Fruit fly (Drosophila melanogaster) whole organism, embryonic: Measurements from ENCODE around the gene Ufsp2.
A peak's percentile ranks its signal among the peaks of the same experiment; 100 is the strongest.

Experiments
- CG11695 ChIP-seq: fragments of 200-800 bp; sonication (Bioruptor generic); IDR thresholded peaks from 3 replicates; pipeline ENCODE4 v1.3.6; 2022; ENCODE audit warnings: missing biosample characterization, missing genetic modification characterization
- CG13123 ChIP-seq: fragments of 200-800 bp; sonication (Bioruptor generic); optimal IDR thresholded peaks from 2 replicates; lab custom pipeline; 2016; ENCODE audit warnings: missing biosample characterization, missing genetic modification characterization
- CG13296 ChIP-seq: fragments of 200-800 bp; sonication (Bioruptor generic); optimal IDR thresholded peaks from 3 replicates; lab custom pipeline; 2018; ENCODE audit warnings: missing biosample characterization, mild to moderate bottlenecking, missing genetic modification characterization
- CG14050 ChIP-seq: fragments of 200-800 bp; sonication (Bioruptor generic); IDR thresholded peaks from 3 replicates; pipeline ENCODE4 v1.3.6; 2022; ENCODE audit warnings: missing biosample characterization, missing genetic modification characterization
- CG15514 ChIP-seq: fragments of 200-800 bp; sonication (Bioruptor generic); optimal IDR thresholded peaks from 3 replicates; lab custom pipeline; 2017; ENCODE audit warnings: missing biosample characterization, missing genetic modification characterization, mild to moderate bottlenecking, moderate library complexity, missing genetic modification reagents
- CG15601 ChIP-seq: fragments of 200-800 bp; sonication (Bioruptor generic); optimal IDR thresholded peaks from 3 replicates; lab custom pipeline; 2019; ENCODE audit warnings: missing biosample characterization, mild to moderate bottlenecking, missing genetic modification characterization, moderate library complexity
- CG17385 ChIP-seq: fragments of 200-800 bp; sonication (Bioruptor generic); optimal IDR thresholded peaks from 3 replicates; lab custom pipeline; 2018; ENCODE audit warnings: missing biosample characterization, mild to moderate bottlenecking, missing genetic modification characterization
- CG2116 ChIP-seq: fragments of 200-800 bp; sonication (Bioruptor generic); optimal IDR thresholded peaks from 3 replicates; lab custom pipeline; 2018; ENCODE audit warnings: missing biosample characterization, mild to moderate bottlenecking, missing genetic modification characterization
- CG2889 ChIP-seq: fragments of 200-800 bp; sonication (Bioruptor generic); IDR thresholded peaks from 3 replicates; pipeline ENCODE4 v1.3.6; 2022; ENCODE audit warnings: missing biosample characterization, missing genetic modification characterization
- CG32772 ChIP-seq: fragments of 200-800 bp; sonication (Bioruptor generic); IDR thresholded peaks from 2 replicates; pipeline ENCODE4 v1.3.6; 2022; ENCODE audit warnings: missing biosample characterization, missing genetic modification characterization
- CG4328 ChIP-seq: fragments of 200-800 bp; sonication (Bioruptor generic); optimal IDR thresholded peaks from 3 replicates; lab custom pipeline; 2017; ENCODE audit warnings: missing biosample characterization, missing genetic modification reagents, missing genetic modification characterization
- CG6791 ChIP-seq: fragments of 200-800 bp; sonication (Bioruptor generic); IDR thresholded peaks from 3 replicates; pipeline ENCODE4 v1.3.6; 2022; ENCODE audit warnings: missing biosample characterization, missing genetic modification characterization; ENCODE audit not compliant: partially characterized antibody
- CG6813 ChIP-seq: fragments of 200-800 bp; sonication (Bioruptor generic); optimal IDR thresholded peaks from 2 replicates; lab custom pipeline; 2017; ENCODE audit warnings: missing biosample characterization, missing genetic modification characterization, mild to moderate bottlenecking, moderate library complexity, missing genetic modification reagents
- CG7271 ChIP-seq: fragments of 200-800 bp; sonication (Bioruptor generic); optimal IDR thresholded peaks from 2 replicates; lab custom pipeline; 2018; ENCODE audit warnings: missing biosample characterization, mild to moderate bottlenecking, missing genetic modification characterization, moderate library complexity
- CG8388 ChIP-seq: fragments of 200-800 bp; sonication (Bioruptor generic); optimal IDR thresholded peaks from 2 replicates; lab custom pipeline; 2019; ENCODE audit warnings: missing biosample characterization, mild to moderate bottlenecking, missing genetic modification characterization, moderate library complexity
- CG8924 ChIP-seq: fragments of 200-800 bp; optimal IDR thresholded peaks from 3 replicates; lab custom pipeline; 2019; ENCODE audit warnings: missing biosample characterization, mild to moderate bottlenecking, missing genetic modification characterization, moderate library complexity
- CkIIα-i1 ChIP-seq: fragments of 200-800 bp; sonication (Bioruptor generic); IDR thresholded peaks from 2 replicates; pipeline ENCODE4 v1.3.6; 2022; ENCODE audit warnings: missing biosample characterization, missing genetic modification characterization
- D19A ChIP-seq: fragments of 200-800 bp; optimal IDR thresholded peaks from 3 replicates; lab custom pipeline; 2019; ENCODE audit warnings: missing biosample characterization, mild to moderate bottlenecking, missing genetic modification characterization, moderate library complexity
- Deaf1 ChIP-seq: fragments of 200-800 bp; optimal IDR thresholded peaks from 3 replicates; lab custom pipeline; 2019; ENCODE audit warnings: missing biosample characterization, mild to moderate bottlenecking, missing genetic modification characterization, moderate library complexity
- Doc2 ChIP-seq: fragments of 200-800 bp; sonication (Bioruptor generic); IDR thresholded peaks from 2 replicates; pipeline ENCODE4 v1.3.6; 2022; ENCODE audit warnings: missing biosample characterization, missing genetic modification characterization
- Dp ChIP-seq: fragments of 200-800 bp; sonication (Bioruptor generic); optimal IDR thresholded peaks from 2 replicates; lab custom pipeline; 2018; ENCODE audit warnings: missing biosample characterization, mild to moderate bottlenecking, missing genetic modification characterization, moderate library complexity
- E2f2 ChIP-seq: fragments of 200-800 bp; sonication (Bioruptor generic); IDR thresholded peaks from 2 replicates; pipeline ENCODE4 v1.3.6; 2022; ENCODE audit warnings: missing biosample characterization, missing genetic modification characterization
- Fer3 ChIP-seq: fragments of 200-800 bp; sonication (Bioruptor generic); optimal IDR thresholded peaks from 2 replicates; lab custom pipeline; 2018; ENCODE audit warnings: missing biosample characterization, mild to moderate bottlenecking, missing genetic modification characterization, moderate library complexity
- HmgD ChIP-seq: fragments of 200-800 bp; sonication (Bioruptor generic); optimal IDR thresholded peaks from 3 replicates; lab custom pipeline; 2016; ENCODE audit warnings: missing biosample characterization, missing genetic modification characterization
- HmgZ ChIP-seq: fragments of 200-800 bp; sonication (Bioruptor generic); optimal IDR thresholded peaks from 2 replicates; lab custom pipeline; 2018; ENCODE audit warnings: missing biosample characterization, mild to moderate bottlenecking, missing genetic modification characterization
- Jarid2 ChIP-seq: fragments of 200-800 bp; sonication (Bioruptor generic); optimal IDR thresholded peaks from 3 replicates; lab custom pipeline; 2017; ENCODE audit warnings: mild to moderate bottlenecking, missing biosample characterization, missing genetic modification reagents, missing genetic modification characterization
- Myb ChIP-seq: fragments of 200-800 bp; sonication (Bioruptor generic); optimal IDR thresholded peaks from 2 replicates; lab custom pipeline; 2016; ENCODE audit warnings: missing biosample characterization, missing genetic modification characterization
- NC2α ChIP-seq: fragments of 200-800 bp; sonication (Bioruptor generic); optimal IDR thresholded peaks from 2 replicates; lab custom pipeline; 2016; ENCODE audit warnings: missing biosample characterization, missing genetic modification characterization
- Opbp ChIP-seq: fragments of 200-800 bp; sonication (Bioruptor generic); IDR thresholded peaks from 3 replicates; pipeline ENCODE4 v1.3.6; 2022; ENCODE audit warnings: missing biosample characterization, missing genetic modification characterization; ENCODE audit not compliant: partially characterized antibody
- Ravus ChIP-seq: fragments of 200-800 bp; sonication (Bioruptor generic); IDR thresholded peaks from 2 replicates; pipeline ENCODE4 v1.3.6; 2022; ENCODE audit warnings: missing biosample characterization, missing genetic modification characterization
- Side ChIP-seq: fragments of 200-800 bp; sonication (Bioruptor generic); optimal IDR thresholded peaks from 2 replicates; lab custom pipeline; 2016; ENCODE audit warnings: missing biosample characterization, missing genetic modification characterization
- Sin3A ChIP-seq: fragments of >200 bp; optimal IDR thresholded peaks from 2 replicates; lab custom pipeline; 2018
- al ChIP-seq: fragments of 200-800 bp; sonication (Bioruptor generic); IDR thresholded peaks from 2 replicates; pipeline ENCODE4 v1.3.6; 2022; ENCODE audit warnings: missing biosample characterization, missing genetic modification characterization
- ap ChIP-seq: fragments of 200-800 bp; sonication (Bioruptor generic); IDR thresholded peaks from 2 replicates; pipeline ENCODE4 v1.3.6; 2022; ENCODE audit warnings: missing biosample characterization, missing genetic modification characterization
- bsh ChIP-seq, 2 experiments: fragments of 200-800 bp; sonication (Bioruptor generic); optimal IDR thresholded peaks; 2 replicates each; lab custom pipeline; 2017 to 2018; ENCODE audit warnings: mild to moderate bottlenecking in 2 of 2, missing biosample characterization in 2 of 2, missing genetic modification characterization in 2 of 2, moderate library complexity in 1 of 2
- crc ChIP-seq: fragments of 200-800 bp; sonication (Bioruptor generic); optimal IDR thresholded peaks from 2 replicates; lab custom pipeline; 2016; ENCODE audit warnings: missing biosample characterization, missing genetic modification characterization
- crol ChIP-seq: fragments of 200-800 bp; sonication (Bioruptor generic); IDR thresholded peaks from 2 replicates; pipeline ENCODE4 v1.3.6; 2022; ENCODE audit warnings: missing biosample characterization, missing genetic modification characterization
- dati ChIP-seq: fragments of 200-800 bp; sonication (Bioruptor generic); IDR thresholded peaks from 2 replicates; pipeline ENCODE4 v1.3.6; 2022; ENCODE audit warnings: missing biosample characterization, missing genetic modification characterization
- eve ChIP-seq, 2 experiments: fragments of >200 bp; optimal IDR thresholded peaks; 2 replicates each; lab custom pipeline; 2017; ENCODE audit warnings: missing biosample characterization in 2 of 2, missing genetic modification characterization in 2 of 2
- fu2 ChIP-seq: fragments of 200-800 bp; sonication (Bioruptor generic); optimal IDR thresholded peaks from 2 replicates; lab custom pipeline; 2016; ENCODE audit warnings: missing biosample characterization, missing genetic modification characterization
- gcm ChIP-seq: fragments of 200-800 bp; sonication (Bioruptor generic); optimal IDR thresholded peaks from 2 replicates; lab custom pipeline; 2019; ENCODE audit warnings: missing biosample characterization, mild to moderate bottlenecking, missing genetic modification characterization, moderate library complexity
- gem ChIP-seq: fragments of 200-800 bp; sonication (Bioruptor generic); optimal IDR thresholded peaks from 2 replicates; lab custom pipeline; 2019; ENCODE audit warnings: missing biosample characterization, mild to moderate bottlenecking, missing genetic modification characterization, moderate library complexity
- jumu ChIP-seq: fragments of 200-800 bp; sonication (Bioruptor generic); optimal IDR thresholded peaks from 3 replicates; lab custom pipeline; 2016; ENCODE audit warnings: missing biosample characterization, missing genetic modification characterization
- kay ChIP-seq: fragments of 200-800 bp; sonication (Bioruptor generic); optimal IDR thresholded peaks from 2 replicates; lab custom pipeline; 2016; ENCODE audit warnings: missing biosample characterization, missing genetic modification characterization
- knrl ChIP-seq: fragments of 200-800 bp; sonication (Bioruptor generic); IDR thresholded peaks from 3 replicates; pipeline ENCODE4 v1.3.6; 2022; ENCODE audit warnings: missing biosample characterization, missing genetic modification characterization; ENCODE audit not compliant: partially characterized antibody
- nom ChIP-seq: fragments of 200-800 bp; sonication (Bioruptor generic); optimal IDR thresholded peaks from 2 replicates; lab custom pipeline; 2017; ENCODE audit warnings: missing biosample characterization, missing genetic modification characterization, mild to moderate bottlenecking, moderate library complexity, missing genetic modification reagents
- pho ChIP-seq: fragments of 200-800 bp; sonication (Bioruptor generic); optimal IDR thresholded peaks from 2 replicates; lab custom pipeline; 2016; ENCODE audit warnings: missing biosample characterization, missing genetic modification characterization
- repo ChIP-seq: fragments of 200-800 bp; sonication (Bioruptor generic); optimal IDR thresholded peaks from 2 replicates; lab custom pipeline; 2016; ENCODE audit warnings: missing biosample characterization, missing genetic modification characterization
- salm ChIP-seq: fragments of 200-800 bp; sonication (Bioruptor generic); optimal IDR thresholded peaks from 2 replicates; lab custom pipeline; 2018; ENCODE audit warnings: missing biosample characterization, mild to moderate bottlenecking, missing genetic modification characterization
- sisA ChIP-seq: fragments of 200-800 bp; sonication (Bioruptor generic); IDR thresholded peaks from 2 replicates; pipeline ENCODE4 v1.3.6; 2022; ENCODE audit warnings: missing biosample characterization, missing genetic modification characterization
- toy ChIP-seq: fragments of 200-800 bp; sonication (Bioruptor generic); IDR thresholded peaks from 2 replicates; pipeline ENCODE4 v1.3.6; 2022; ENCODE audit warnings: missing biosample characterization, missing genetic modification characterization
- wdn ChIP-seq: fragments of 200-800 bp; sonication (Bioruptor generic); IDR thresholded peaks from 2 replicates; pipeline ENCODE4 v1.3.6; 2022; ENCODE audit warnings: missing biosample characterization, missing genetic modification characterization

Gene Ufsp2

dm6 chr3L:15580487-15580886, 4.1 kb downstream of the Ufsp2 start, which contains the start of the genes mrn and CG12301 (continued):
- TF ChIP-seq crc (GFP tag; lab: Kevin White, UChicago) (no peak), fu2 (peak; percentile 52), Myb (GFP tag; lab: Kevin White, UChicago) (peak; percentile 53), HmgD (GFP tag; lab: Kevin White, UChicago) (no peak), toy (GFP tag; lab: Robert Waterston, UW) (0 out of 2 replicates have a peak, but pooled peaks have one; percentile 39), gem (tag; lab: Kevin White, UChicago) (no peak), wdn (GFP tag; lab: Robert Waterston, UW) (peak; percentile 68), Ravus (GFP tag; lab: Robert Waterston, UW) (no peak), CG17385 (no peak), dati (peak; percentile 84), CG6791 (GFP tag; lab: Robert Waterston, UW) (peak; percentile 84), CkIIα-i1 (GFP tag; lab: Robert Waterston, UW) (no peak), pho (GFP tag; lab: Kevin White, UChicago) (peak; percentile 77), NC2α (GFP tag; lab: Kevin White, UChicago) (no peak), jumu (GFP tag; lab: Kevin White, UChicago) (peak; percentile 44), Fer3 (peak; percentile 78), knrl (GFP tag; lab: Robert Waterston, UW) (peak; percentile 95), al (GFP tag; lab: Robert Waterston, UW) (peak; percentile 94), E2f2 (peak; percentile 67), CG6813 (GFP tag; lab: Kevin White, UChicago) (no peak), CG4328 (no peak), sisA (GFP tag; lab: Robert Waterston, UW) (peak; percentile 76), HmgZ (peak; percentile 77), CG13296 (no peak), CG13123 (GFP tag; lab: Kevin White, UChicago) (peak; percentile 11), CG32772 (peak; percentile 97), CG14050 (GFP tag; lab: Robert Waterston, UW) (peak; percentile 56; the same call in 2 of the 3 replicates), CG15601 (tag; lab: Kevin White, UChicago) (no peak), CG2889 (GFP tag; lab: Robert Waterston, UW) (peak; percentile 50; the same call in 1 of the 3 replicates), Doc2 (GFP tag; lab: Robert Waterston, UW) (peak; percentile 85), Opbp (GFP tag; lab: Robert Waterston, UW) (peak; percentile 81), repo (GFP tag; lab: Kevin White, UChicago) (no peak), CG11695 (GFP tag; lab: Robert Waterston, UW) (peak; percentile 75), salm (tag; lab: Kevin White, UChicago) (no peak), eve (GFP tag; optimal IDR thresholded peaks at IDR 0.05; lab: Kevin White, UChicago) (no peak), CG2116 (GFP tag; lab: Kevin White, UChicago) (peak; percentile 89), crol (GFP tag; lab: Robert Waterston, UW) (no peak), Jarid2 (GFP tag; lab: Kevin White, UChicago) (no peak), D19A (tag; lab: Kevin White, UChicago) (no peak), gcm (GFP tag; lab: Kevin White, UChicago) (no peak), Deaf1 (peak; percentile 85), kay (GFP tag; lab: Kevin White, UChicago) (peak; percentile 76), bsh (GFP tag; optimal IDR thresholded peaks at IDR 0.05; lab: Kevin White, UChicago) (peak in 1 of 2 experiments; percentile 62), Side (GFP tag; lab: Kevin White, UChicago) (no peak), CG7271 (tag; lab: Kevin White, UChicago) (no peak), Dp (GFP tag; lab: Kevin White, UChicago) (peak; percentile 58), CG8924 (tag; lab: Kevin White, UChicago) (peak; percentile 66), CG8388 (GFP tag; lab: Kevin White, UChicago) (no peak), ap (GFP tag; lab: Robert Waterston, UW) (peak; percentile 68), CG15514 (GFP tag; lab: Kevin White, UChicago) (peak; percentile 76), Sin3A (lab: Kevin White, UChicago) (peak; percentile 92), nom (GFP tag; lab: Kevin White, UChicago) (no peak)
